Fruit fly (Drosophila melanogaster): ENCODE measurements around the gene CG13012.

CG13012 gene

dm6 chrX:16676653-16677052, at the start of gene CG13012:
TSS of gene CG13012 (minus strand) at chrX:16676753.
- TF ChIP-seq CG17801 (GFP tag; optimal IDR thresholded peaks at IDR 0.05; ENCODE audit: partially characterized antibody) = no peak

dm6 chrX:16724544-16724943, 48.0 kb upstream of the CG13012 start:
- peak; percentile 20 for TF ChIP-seq CG17801 (GFP tag; optimal IDR thresholded peaks at IDR 0.05; ENCODE audit: partially characterized antibody)

- TF ChIP-seq CG17801 (GFP tag; optimal IDR thresholded peaks at IDR 0.05; ENCODE audit: partially characterized antibody) = peak; percentile 38
Observed at dm6 chrX:16723203-16724173, 46.9 kb upstream of the CG13012 start.

dm6 chrX:16721168-16721567, 44.6 kb upstream of the CG13012 start, which contains the start of the genes CG32572 and CG34325:
TSS of gene CG32572 (plus strand) at chrX:16721183.
TSS of gene CG34325 (minus strand) at chrX:16721411.
- TF ChIP-seq CG17801 (GFP tag; optimal IDR thresholded peaks at IDR 0.05; ENCODE audit: partially characterized antibody) = peak; percentile 9

dm6 chrX:16718169-16718723, 41.7 kb upstream of the CG13012 start:
- peak; percentile 70 for TF ChIP-seq CG17801 (GFP tag; optimal IDR thresholded peaks at IDR 0.05; ENCODE audit: partially characterized antibody)

- TF ChIP-seq CG17801 (GFP tag; optimal IDR thresholded peaks at IDR 0.05; ENCODE audit: partially characterized antibody) = no peak
Observed at dm6 chrX:16716649-16717048, 40.1 kb upstream of the CG13012 start.

- no peak for TF ChIP-seq CG17801 (GFP tag; optimal IDR thresholded peaks at IDR 0.05; ENCODE audit: partially characterized antibody)
Observed at dm6 chrX:16711003-16711402, 34.5 kb upstream of the CG13012 start, which contains the start of gene CG13008. TSS of gene CG13008 (plus strand) at chrX:16711303.

- no peak for TF ChIP-seq CG17801 (GFP tag; optimal IDR thresholded peaks at IDR 0.05; ENCODE audit: partially characterized antibody)
Observed at dm6 chrX:16706774-16707173, 30.2 kb upstream of the CG13012 start, which contains the start of gene CG9672. TSS of gene CG9672 (minus strand) at chrX:16706874.

dm6 chrX:16703747-16704146, 27.2 kb upstream of the CG13012 start, which contains the start of the genes CG9673 and CG4653:
TSS of gene CG9673 (minus strand) at chrX:16703884.
TSS of gene CG4653 (plus strand) at chrX:16704081.
- no peak for TF ChIP-seq CG17801 (GFP tag; optimal IDR thresholded peaks at IDR 0.05; ENCODE audit: partially characterized antibody)

dm6 chrX:16701941-16702340, 25.4 kb upstream of the CG13012 start, which contains the start of gene sphe:
TSS of gene sphe (minus strand) at chrX:16701972.
- no peak for TF ChIP-seq CG17801 (GFP tag; optimal IDR thresholded peaks at IDR 0.05; ENCODE audit: partially characterized antibody)

- TF ChIP-seq CG17801 (GFP tag; optimal IDR thresholded peaks at IDR 0.05; ENCODE audit: partially characterized antibody) = no peak
Observed at dm6 chrX:16700070-16700469, 23.5 kb upstream of the CG13012 start, which contains the start of gene CG9676. TSS of gene CG9676 (minus strand) at chrX:16700170.

- TF ChIP-seq CG17801 (GFP tag; optimal IDR thresholded peaks at IDR 0.05; ENCODE audit: partially characterized antibody) = no peak
Observed at dm6 chrX:16697882-16698571, 21.5 kb upstream of the CG13012 start.

- no peak for TF ChIP-seq CG17801 (GFP tag; optimal IDR thresholded peaks at IDR 0.05; ENCODE audit: partially characterized antibody)
Observed at dm6 chrX:16696614-16697519, 20.3 kb upstream of the CG13012 start.

- TF ChIP-seq CG17801 (GFP tag; optimal IDR thresholded peaks at IDR 0.05; ENCODE audit: partially characterized antibody) = no peak
Observed at dm6 chrX:16695658-16696181, 19.2 kb upstream of the CG13012 start, which contains the start of gene CG4678. TSS of gene CG4678 (plus strand) at chrX:16696131.

Measured in ovary, adult (tissue).